Fruit fly (Drosophila melanogaster): Measurements from ENCODE around the gene CCKLR-17D3.

Gene CCKLR-17D3

DNA sequence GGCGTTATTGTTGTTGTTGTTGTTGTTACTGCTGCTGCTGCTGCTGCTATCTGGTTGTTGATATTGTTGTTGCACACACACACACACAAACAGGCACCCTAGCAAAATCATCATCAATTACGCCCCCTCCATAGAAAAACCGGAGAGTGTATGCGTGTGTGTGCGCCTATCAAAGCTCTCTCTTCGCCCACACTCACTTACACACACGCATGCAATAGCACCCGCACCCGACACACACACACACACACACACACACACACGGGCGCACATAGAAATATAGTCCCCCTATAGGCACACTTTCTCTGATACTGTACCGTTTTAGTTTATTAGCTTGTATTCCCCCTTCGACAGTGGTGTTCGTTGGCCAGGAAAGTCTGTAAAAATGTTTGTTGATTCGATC is 40.5 kb upstream of the CCKLR-17D3 start:
- TF ChIP-seq BtbVII (GFP tag; optimal IDR thresholded peaks at IDR 0.05): no peak
- TF ChIP-seq chinmo (GFP tag; IDR thresholded peaks at IDR 0.05; ENCODE audit: partially characterized antibody): 0 out of 4 replicates have a peak, but pooled peaks have one; percentile 20
- TF ChIP-seq CG8089 (GFP tag; optimal IDR thresholded peaks at IDR 0.05): no peak
- peak; percentile 9 for TF ChIP-seq CG12769 (tag; optimal IDR thresholded peaks at IDR 0.05)
- TF ChIP-seq MTF-1 (GFP tag; optimal IDR thresholded peaks at IDR 0.05; ENCODE audit: borderline replicate concordance): no peak
- TF ChIP-seq Med (GFP tag): peak; percentile 42
- no peak for TF ChIP-seq unc-4 (GFP tag; IDR thresholded peaks at IDR 0.05; ENCODE audit: partially characterized antibody)
- TF ChIP-seq CG12071 (GFP tag; optimal IDR thresholded peaks at IDR 0.05): no peak
- TF ChIP-seq Pdp1 (GFP tag; optimal IDR thresholded peaks at IDR 0.05): no peak
- peak; percentile 4 for TF ChIP-seq CG13894 (tag; optimal IDR thresholded peaks at IDR 0.05)
- peak; percentile 3 for TF ChIP-seq abd-A (tag; optimal IDR thresholded peaks at IDR 0.05)
- no peak for TF ChIP-seq nau (GFP tag; optimal IDR thresholded peaks at IDR 0.05)
- TF ChIP-seq Ets65A (GFP tag): peak; percentile 22
- peak; percentile 71 for TF ChIP-seq CG4360 (GFP tag; IDR thresholded peaks at IDR 0.05)
- TF ChIP-seq CG6765 (GFP tag; optimal IDR thresholded peaks at IDR 0.05): no peak
- no peak for TF ChIP-seq tna (GFP tag; IDR thresholded peaks at IDR 0.05; ENCODE audit: partially characterized antibody)
- peak; percentile 8; the same call in 1 of the 3 replicates for TF ChIP-seq sr (GFP tag; IDR thresholded peaks at IDR 0.05)
- no peak for TF ChIP-seq CG8290 (GFP tag; optimal IDR thresholded peaks at IDR 0.05)
- peak in 1 of 2 experiments; percentile 14 for TF ChIP-seq CG8290 (tag; optimal IDR thresholded peaks at IDR 0.05)
- no peak for TF ChIP-seq CG6683 (GFP tag; optimal IDR thresholded peaks at IDR 0.05)
- TF ChIP-seq Trl (optimal IDR thresholded peaks at IDR 0.05): peak in 1 of 2 experiments; percentile 32
- no peak for TF ChIP-seq Trl (GFP tag; optimal IDR thresholded peaks at IDR 0.05)
- no peak for TF ChIP-seq dan (GFP tag; IDR thresholded peaks at IDR 0.05)
- peak; percentile 6 for TF ChIP-seq Deaf1 (tag; optimal IDR thresholded peaks at IDR 0.05)
- no peak for TF ChIP-seq Tbp (GFP tag; optimal IDR thresholded peaks at IDR 0.05)
- TF ChIP-seq CG17612 (GFP tag; IDR thresholded peaks at IDR 0.05): no peak
- TF ChIP-seq cg (GFP tag; optimal IDR thresholded peaks at IDR 0.05): peak; percentile 70
- no peak for TF ChIP-seq CG14014 (GFP tag; IDR thresholded peaks at IDR 0.05)
- TF ChIP-seq CG34376 (GFP tag; optimal IDR thresholded peaks at IDR 0.05): no peak

DNA sequence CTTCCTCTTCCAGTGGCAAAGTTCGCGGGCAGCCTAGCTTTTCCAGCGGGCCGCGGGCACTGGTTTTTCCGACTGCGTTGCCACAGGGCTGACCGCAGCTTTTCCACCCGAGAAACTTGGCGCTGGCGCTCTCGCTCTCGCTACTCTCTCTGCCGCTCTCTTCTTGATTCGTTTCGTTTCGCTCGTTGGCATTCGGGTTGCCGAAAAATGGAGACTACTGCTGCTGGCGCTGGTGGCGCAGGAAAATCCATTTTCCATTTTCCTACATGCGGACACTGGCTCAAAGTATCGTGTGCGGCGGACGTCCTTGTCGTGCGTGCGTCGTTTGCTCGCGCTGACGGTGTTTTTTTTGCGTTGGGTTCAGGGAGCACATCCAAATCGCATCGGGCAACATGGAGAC is 39.2 kb upstream of the CCKLR-17D3 start, which contains the start of gene CG42450:
CG42450 (plus strand) TSS at position 249 of the 400 bp plus-strand sequence.
- TF ChIP-seq wor (GFP tag; IDR thresholded peaks at IDR 0.05): no peak
- peak; percentile 32; the same call in 1 of the 4 replicates for TF ChIP-seq Dll (GFP tag; IDR thresholded peaks at IDR 0.05; ENCODE audit: partially characterized antibody)
- no peak for TF ChIP-seq dysf (GFP tag; IDR thresholded peaks at IDR 0.05)
- TF ChIP-seq tna (GFP tag; IDR thresholded peaks at IDR 0.05; ENCODE audit: partially characterized antibody): no peak
- TF ChIP-seq grn (GFP tag; optimal IDR thresholded peaks at IDR 0.05): no peak
- no peak for TF ChIP-seq PHDP (tag; optimal IDR thresholded peaks at IDR 0.05)
- TF ChIP-seq run (tag; optimal IDR thresholded peaks at IDR 0.05): no peak
- no peak for TF ChIP-seq Tbp (GFP tag; optimal IDR thresholded peaks at IDR 0.05)
- no peak for TF ChIP-seq Dek (tag; optimal IDR thresholded peaks at IDR 0.05)
- TF ChIP-seq CG7357 (GFP tag; IDR thresholded peaks at IDR 0.05): no peak
- no peak for TF ChIP-seq CG1024 (GFP tag; IDR thresholded peaks at IDR 0.05)
- TF ChIP-seq ham (GFP tag; IDR thresholded peaks at IDR 0.05): no peak
- no peak for TF ChIP-seq h (optimal IDR thresholded peaks at IDR 0.05)
- no peak for TF ChIP-seq yki (optimal IDR thresholded peaks at IDR 0.05)
- no peak for TF ChIP-seq Neu2 (GFP tag; optimal IDR thresholded peaks at IDR 0.05; ENCODE audit: borderline replicate concordance)
- no peak for TF ChIP-seq CG13424 (tag; optimal IDR thresholded peaks at IDR 0.05)
- no peak for TF ChIP-seq Meics (GFP tag; optimal IDR thresholded peaks at IDR 0.05)
- TF ChIP-seq HLH4C (GFP tag; IDR thresholded peaks at IDR 0.05; ENCODE audit: partially characterized antibody): no peak
- TF ChIP-seq Dip2 (GFP tag; IDR thresholded peaks at IDR 0.05): no peak
- TF ChIP-seq Usf (GFP tag; optimal IDR thresholded peaks at IDR 0.05): no peak
- no peak for TF ChIP-seq sens-2 (GFP tag; IDR thresholded peaks at IDR 0.05)
- TF ChIP-seq CG13287 (GFP tag; IDR thresholded peaks at IDR 0.05; ENCODE audit: partially characterized antibody): peak; percentile 23; the same call in 1 of the 2 replicates
- 0 out of 2 replicates have a peak, but pooled peaks have one; percentile 6 for TF ChIP-seq E2f2 (GFP tag; IDR thresholded peaks at IDR 0.05)
- no peak for TF ChIP-seq CG14441 (GFP tag; IDR thresholded peaks at IDR 0.05)
- TF ChIP-seq CG14667 (GFP tag; IDR thresholded peaks at IDR 0.05): no peak
- no peak for TF ChIP-seq CG34224 (GFP tag; IDR thresholded peaks at IDR 0.05; ENCODE audit: partially characterized antibody)

Data from whole organism, embryonic.